Fruit fly (Drosophila melanogaster) whole organism, pupa: ENCODE measurements around the gene CG12983.

ENCODE experiments used
- CG10348 ChIP-seq: fragments of 200-800 bp; sonication (Bioruptor generic); IDR thresholded peaks from 2 replicates; pipeline ENCODE4 v1.3.6; 2022; ENCODE audit warnings: missing biosample characterization, missing genetic modification characterization
- CG12605 ChIP-seq: fragments of 200-800 bp; sonication (Bioruptor generic); IDR thresholded peaks from 2 replicates; pipeline ENCODE4 v1.3.6; 2022; ENCODE audit warnings: missing biosample characterization, missing genetic modification characterization
- CG13204 ChIP-seq: fragments of 200-800 bp; sonication (Bioruptor generic); optimal IDR thresholded peaks from 2 replicates; lab custom pipeline; 2018; ENCODE audit warnings: missing biosample characterization, mild to moderate bottlenecking, missing genetic modification characterization, moderate library complexity
- CG14655 ChIP-seq: fragments of 200-800 bp; sonication (Bioruptor generic); optimal IDR thresholded peaks from 3 replicates; lab custom pipeline; 2017; ENCODE audit warnings: mild to moderate bottlenecking, missing biosample characterization, missing genetic modification reagents, missing genetic modification characterization
- CG34367 ChIP-seq: fragments of 200-800 bp; sonication (Bioruptor generic); optimal IDR thresholded peaks from 2 replicates; lab custom pipeline; 2018; ENCODE audit warnings: missing biosample characterization, mild to moderate bottlenecking, missing genetic modification characterization
- CG4496 ChIP-seq: fragments of 200-800 bp; sonication (Bioruptor generic); IDR thresholded peaks from 3 replicates; pipeline ENCODE4 v1.3.6; 2022; ENCODE audit warnings: missing biosample characterization, missing genetic modification characterization
- CG8301 ChIP-seq: fragments of 200-800 bp; sonication (Bioruptor generic); optimal IDR thresholded peaks from 2 replicates; lab custom pipeline; 2018; ENCODE audit warnings: missing biosample characterization, mild to moderate bottlenecking, missing genetic modification characterization
- Pif1A ChIP-seq: fragments of 200-800 bp; sonication (Bioruptor generic); optimal IDR thresholded peaks from 3 replicates; lab custom pipeline; 2016; ENCODE audit warnings: missing biosample characterization, missing genetic modification characterization
- Pif1B ChIP-seq: fragments of 200-800 bp; sonication (Bioruptor generic); optimal IDR thresholded peaks from 3 replicates; lab custom pipeline; 2016; ENCODE audit warnings: missing biosample characterization, missing genetic modification characterization
- Snoo ChIP-seq: fragments of 200-800 bp; sonication (Bioruptor generic); optimal IDR thresholded peaks from 3 replicates; lab custom pipeline; 2017; ENCODE audit warnings: missing biosample characterization, mild to moderate bottlenecking, missing genetic modification characterization, inconsistent platforms
- gl ChIP-seq: fragments of 200-800 bp; sonication (Bioruptor generic); optimal IDR thresholded peaks from 2 replicates; lab custom pipeline; 2018; ENCODE audit warnings: missing biosample characterization, mild to moderate bottlenecking, missing genetic modification characterization
- rn ChIP-seq: fragments of 200-800 bp; sonication (Bioruptor generic); IDR thresholded peaks from 2 replicates; pipeline ENCODE4 v1.3.6; 2022; ENCODE audit warnings: missing biosample characterization, missing genetic modification characterization

DNA sequence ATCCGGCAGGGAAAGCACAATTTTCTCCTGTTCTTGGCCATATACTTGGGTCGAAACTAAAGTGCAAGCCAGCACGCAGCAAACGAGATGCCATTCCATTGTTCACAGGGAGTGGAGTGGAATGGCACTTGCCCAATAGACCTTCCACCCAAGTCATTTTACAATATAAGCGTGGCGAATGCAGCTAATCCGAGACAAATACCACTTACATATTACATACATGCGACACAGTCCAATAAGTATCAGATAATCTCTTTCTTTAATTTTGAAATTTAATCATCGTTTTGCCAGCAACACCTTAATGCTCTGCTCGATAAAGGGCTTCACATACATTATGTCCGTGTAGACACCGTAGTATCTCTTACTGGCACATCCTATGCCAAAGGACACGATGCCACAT, 5.3 kb downstream of the CG12983 start, which contains the start of gene CG11037:
- TF ChIP-seq Snoo (no peak), CG12605 (GFP tag; lab: Robert Waterston, UW) (no peak), CG34367 (tag; lab: Kevin White, UChicago) (no peak), CG4496 (GFP tag; lab: Robert Waterston, UW) (no peak), Pif1B (GFP tag; lab: Kevin White, UChicago) (no peak), CG14655 (GFP tag; lab: Kevin White, UChicago) (no peak), CG8301 (tag; lab: Kevin White, UChicago) (no peak), Pif1A (GFP tag; lab: Kevin White, UChicago) (no peak), CG10348 (GFP tag; lab: Robert Waterston, UW) (no peak), rn (GFP tag; lab: Robert Waterston, UW) (no peak), CG13204 (GFP tag; lab: Kevin White, UChicago) (no peak), gl (tag; lab: Kevin White, UChicago) (no peak)
